Fruit fly (Drosophila melanogaster) whole organism, pupa: Measurements from ENCODE around the gene AcCoAS.

Experiments used
- CG15710 ChIP-seq: fragments of 200-800 bp; sonication (Bioruptor generic); optimal IDR thresholded peaks from 2 replicates; lab custom pipeline; 2018; ENCODE audit warnings: missing biosample characterization, mild to moderate bottlenecking, missing genetic modification characterization, moderate library complexity
- CG32121 ChIP-seq: fragments of 200-800 bp; sonication (Bioruptor generic); IDR thresholded peaks from 2 replicates; pipeline ENCODE4 v1.3.6; 2022; ENCODE audit warnings: missing biosample characterization, missing genetic modification characterization
- D1 ChIP-seq: fragments of 200-800 bp; sonication (Bioruptor generic); optimal IDR thresholded peaks from 2 replicates; lab custom pipeline; 2018; ENCODE audit warnings: missing biosample characterization, mild to moderate bottlenecking, missing genetic modification characterization, moderate library complexity
- EcR ChIP-seq: fragments of 200-800 bp; sonication (Bioruptor generic); optimal IDR thresholded peaks from 3 replicates; lab custom pipeline; 2019; ENCODE audit warnings: missing biosample characterization, missing genetic modification characterization, mild to moderate bottlenecking, moderate library complexity, missing genetic modification reagents

DNA sequence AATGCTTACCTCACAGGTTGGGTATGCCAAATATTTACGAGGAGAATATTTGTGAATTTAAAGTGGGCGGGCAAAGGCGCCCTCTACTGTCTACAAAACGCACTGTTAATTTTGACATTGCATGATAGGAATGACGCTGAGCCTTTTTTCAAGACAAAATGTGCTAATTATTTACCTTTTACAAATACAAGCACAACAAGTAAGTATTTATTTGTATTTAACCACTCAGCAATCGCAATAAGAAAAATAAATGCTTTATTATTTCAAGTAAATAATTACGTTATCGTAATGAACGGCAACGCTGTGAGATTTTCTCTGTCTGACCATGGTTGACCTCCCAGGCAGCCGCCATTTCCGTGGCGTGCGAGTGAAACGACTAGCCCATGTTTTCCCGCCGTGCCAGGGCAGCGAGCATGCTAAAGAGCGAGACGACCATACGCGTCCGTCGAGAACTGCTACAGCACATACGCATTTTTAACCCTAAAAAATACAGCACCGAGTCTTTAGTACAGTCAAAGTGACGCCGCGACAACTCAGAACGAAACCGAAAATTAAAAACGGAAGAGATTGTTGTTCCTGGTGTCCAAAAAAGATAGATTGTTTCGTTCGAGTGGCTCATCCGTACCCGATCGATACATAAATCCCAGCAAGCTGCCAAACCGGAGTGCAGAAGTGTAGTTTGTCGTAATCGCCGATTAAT is 5.7 kb upstream of the AcCoAS start, which contains the start of the genes CG12974 and pzg:
- peak; percentile 56 for TF ChIP-seq CG15710 (tag; lab: Kevin White, UChicago)
- peak; percentile 34; the same call in 1 of the 2 replicates for TF ChIP-seq CG32121 (GFP tag; lab: Robert Waterston, UW)
- TF ChIP-seq EcR = peak; percentile 61
- TF ChIP-seq D1 (tag; lab: Kevin White, UChicago) = no peak
